Worm (Caenorhabditis elegans): ENCODE results near the gene ZK856.14.

- TF ChIP-seq nhr-12 (tag; optimal IDR thresholded peaks at IDR 0.05) (no peak), ham-2 (GFP tag; optimal IDR thresholded peaks at IDR 0.05) (no peak), blmp-1 (tag; optimal IDR thresholded peaks at IDR 0.05) (no peak), ceh-43 (GFP tag; optimal IDR thresholded peaks at IDR 0.05) (no peak)
These were observed 14.5 kb upstream of the ZK856.14 start for ce11 chrV:10202340-10202739.

Measured in whole organism, mixed stage, embryonic.